Worm (Caenorhabditis elegans) whole organism, L1 larva: ENCODE results near the gene his-42.

ENCODE experiments used
- Y116A8C.19 ChIP-seq: sonication (generic microtip); optimal IDR thresholded peaks from 2 replicates; lab custom pipeline; 2016; ENCODE audit warnings: missing compliant biosample characterization, missing genetic modification characterization, borderline replicate concordance
- aly-2 ChIP-seq: fragments of 150-350 bp; optimal IDR thresholded peaks from 2 replicates; lab custom pipeline; 2014; ENCODE audit warnings: missing biosample characterization, missing genetic modification characterization
- ceh-63 ChIP-seq: fragments of 200-800 bp; sonication (Bioruptor generic); optimal IDR thresholded peaks from 2 replicates; lab custom pipeline; 2018; ENCODE audit warnings: mild to moderate bottlenecking, missing genetic modification characterization, missing compliant biosample characterization
- ceh-82 ChIP-seq, 3 experiments: fragments of 150-350 bp in 1 of 3; sonication (generic microtip) in 2 of 3; optimal IDR thresholded peaks; 2 replicates each; lab custom pipeline; 2014 to 2017; ENCODE audit warnings: missing biosample characterization in 3 of 3, missing genetic modification characterization in 3 of 3
- ceh-88 ChIP-seq: fragments of 200-800 bp; sonication (Bioruptor generic); IDR thresholded peaks from 2 replicates; pipeline ENCODE4 v1.3.6; 2022; ENCODE audit warnings: missing genetic modification characterization, missing compliant biosample characterization
- ceh-90 ChIP-seq: sonication (generic microtip); optimal IDR thresholded peaks from 2 replicates; lab custom pipeline; 2016; ENCODE audit warnings: missing genetic modification characterization, missing compliant biosample characterization
- ces-1 ChIP-seq: fragments of 150-350 bp; optimal IDR thresholded peaks from 2 replicates; lab custom pipeline; 2014; ENCODE audit warnings: missing biosample characterization, missing genetic modification reagents, missing genetic modification characterization
- efl-1 ChIP-seq, 4 experiments: fragments of 150-350 bp; optimal IDR thresholded peaks in 3 of 4; peaks in 1 of 4; 1 replicate in 1 of 4; 2 replicates in 3 of 4; lab custom pipeline; 2014; ENCODE audit warnings: missing biosample characterization in 2 of 4, missing genetic modification characterization in 2 of 4, missing genetic modification reagents in 2 of 4
- efl-3 ChIP-seq: fragments of 200-800 bp; sonication (Bioruptor generic); optimal IDR thresholded peaks from 2 replicates; lab custom pipeline; 2018; ENCODE audit warnings: mild to moderate bottlenecking, missing genetic modification characterization, missing compliant biosample characterization
- egl-27 ChIP-seq, 2 experiments: fragments of 150-350 bp in 1 of 2; sonication (generic microtip); optimal IDR thresholded peaks; 3 replicates each; lab custom pipeline; 2017 to 2018; ENCODE audit warnings: missing biosample characterization in 2 of 2, missing genetic modification characterization in 2 of 2, missing genetic modification reagents in 2 of 2
- elt-2 ChIP-seq: sonication (generic microtip); optimal IDR thresholded peaks from 2 replicates; lab custom pipeline; 2016; ENCODE audit warnings: missing genetic modification characterization, mild to moderate bottlenecking, inconsistent platforms, missing compliant biosample characterization, missing genetic modification reagents
- elt-3 ChIP-seq, 6 experiments: fragments of 150-350 bp in 1 of 6; sonication (generic microtip); optimal IDR thresholded peaks; 2 replicates each; lab custom pipeline; 2017 to 2018; ENCODE audit warnings: missing biosample characterization in 6 of 6, missing genetic modification characterization in 6 of 6, inconsistent platforms in 1 of 6
- fkh-4 ChIP-seq: sonication (generic microtip); optimal IDR thresholded peaks from 2 replicates; lab custom pipeline; 2016; ENCODE audit warnings: missing compliant biosample characterization, missing genetic modification characterization, borderline replicate concordance
- fos-1 ChIP-seq: fragments of 150-350 bp; optimal IDR thresholded peaks from 2 replicates; lab custom pipeline; 2014; ENCODE audit warnings: missing biosample characterization, missing genetic modification characterization
- grh-1 ChIP-seq: fragments of 200-800 bp; sonication (Bioruptor generic); IDR thresholded peaks from 2 replicates; pipeline ENCODE4 v1.3.6; 2022; ENCODE audit warnings: missing genetic modification reagents, missing genetic modification characterization, missing compliant biosample characterization
- hlh-17 ChIP-seq: fragments of 200-800 bp; sonication (Bioruptor generic); optimal IDR thresholded peaks from 2 replicates; lab custom pipeline; 2018; ENCODE audit warnings: missing genetic modification characterization, mild to moderate bottlenecking, missing compliant biosample characterization, moderate library complexity, borderline replicate concordance
- hlh-4 ChIP-seq: sonication (generic microtip); optimal IDR thresholded peaks from 2 replicates; lab custom pipeline; 2016; ENCODE audit warnings: mild to moderate bottlenecking, missing genetic modification characterization, missing compliant biosample characterization
- irx-1 ChIP-seq: sonication (generic microtip); optimal IDR thresholded peaks from 2 replicates; lab custom pipeline; 2016; ENCODE audit warnings: missing genetic modification characterization, missing compliant biosample characterization
- isw-1 ChIP-seq: fragments of 200-800 bp; sonication (Bioruptor generic); IDR thresholded peaks from 2 replicates; pipeline ENCODE4 v1.3.6; 2022; ENCODE audit warnings: missing genetic modification characterization, missing compliant biosample characterization
- lin-14 ChIP-seq: fragments of 200-800 bp; sonication (Bioruptor generic); optimal IDR thresholded peaks from 2 replicates; lab custom pipeline; 2018; ENCODE audit warnings: mild to moderate bottlenecking, missing genetic modification characterization, moderate library complexity, missing compliant biosample characterization
- lsy-2 ChIP-seq, 2 experiments: fragments of 150-350 bp; optimal IDR thresholded peaks; 2 replicates each; lab custom pipeline; 2014; ENCODE audit warnings: missing biosample characterization in 2 of 2, missing genetic modification characterization in 2 of 2
- mdl-1 ChIP-seq, 2 experiments: fragments of 150-350 bp; optimal IDR thresholded peaks; 2 replicates each; lab custom pipeline; 2014 to 2017; ENCODE audit warnings: missing biosample characterization in 2 of 2, missing genetic modification characterization in 2 of 2, inconsistent platforms in 1 of 2
- mef-2 ChIP-seq: fragments of 150-350 bp; optimal IDR thresholded peaks from 2 replicates; lab custom pipeline; 2014; ENCODE audit warnings: missing biosample characterization, missing genetic modification characterization
- mep-1 ChIP-seq: fragments of 150-350 bp; optimal IDR thresholded peaks from 2 replicates; lab custom pipeline; 2014; ENCODE audit warnings: missing biosample characterization, missing genetic modification characterization
- nhr-11 ChIP-seq: fragments of 150-350 bp; optimal IDR thresholded peaks from 2 replicates; lab custom pipeline; 2014; ENCODE audit warnings: missing biosample characterization, missing genetic modification characterization
- nhr-12 ChIP-seq: sonication (generic microtip); optimal IDR thresholded peaks from 2 replicates; lab custom pipeline; 2017; ENCODE audit warnings: missing biosample characterization, missing genetic modification characterization
- nhr-19 ChIP-seq: fragments of 200-800 bp; sonication (Bioruptor generic); conservative IDR thresholded peaks from 2 replicates; pipeline ENCODE4 v1.3.6; 2022; ENCODE audit warnings: missing genetic modification characterization, missing compliant biosample characterization
- nhr-237 ChIP-seq: fragments of 150-350 bp; optimal IDR thresholded peaks from 2 replicates; lab custom pipeline; 2014; ENCODE audit warnings: missing biosample characterization, missing genetic modification characterization
- nhr-28 ChIP-seq: fragments of 150-350 bp; optimal IDR thresholded peaks from 2 replicates; lab custom pipeline; 2014; ENCODE audit warnings: missing biosample characterization, missing genetic modification characterization
- nhr-71 ChIP-seq: sonication (generic microtip); optimal IDR thresholded peaks from 2 replicates; lab custom pipeline; 2016; ENCODE audit warnings: mild to moderate bottlenecking, missing genetic modification characterization, moderate library complexity, missing compliant biosample characterization
- nhr-76 ChIP-seq: sonication (generic microtip); optimal IDR thresholded peaks from 2 replicates; lab custom pipeline; 2017; ENCODE audit warnings: missing biosample characterization, missing genetic modification characterization
- nhr-77 ChIP-seq: fragments of 150-350 bp; optimal IDR thresholded peaks from 2 replicates; lab custom pipeline; 2014; ENCODE audit warnings: missing biosample characterization, missing genetic modification characterization
- nhr-84 ChIP-seq: sonication (generic microtip); optimal IDR thresholded peaks from 2 replicates; lab custom pipeline; 2017; ENCODE audit warnings: missing biosample characterization, missing genetic modification characterization
- pqm-1 ChIP-seq: sonication (generic microtip); optimal IDR thresholded peaks from 3 replicates; lab custom pipeline; 2017; ENCODE audit warnings: missing biosample characterization, missing genetic modification characterization
- rnt-1 ChIP-seq: sonication (generic microtip); optimal IDR thresholded peaks from 2 replicates; lab custom pipeline; 2016; ENCODE audit warnings: mild to moderate bottlenecking, missing genetic modification characterization, moderate library complexity, missing compliant biosample characterization
- skn-1 ChIP-seq: fragments of 150-350 bp; optimal IDR thresholded peaks from 2 replicates; lab custom pipeline; 2014; ENCODE audit warnings: missing biosample characterization, missing genetic modification characterization
- snu-23 ChIP-seq: sonication (generic microtip); optimal IDR thresholded peaks from 2 replicates; lab custom pipeline; 2016; ENCODE audit warnings: missing genetic modification characterization, missing compliant biosample characterization
- sox-4 ChIP-seq: sonication (generic microtip); optimal IDR thresholded peaks from 2 replicates; lab custom pipeline; 2016; ENCODE audit warnings: missing genetic modification characterization, missing compliant biosample characterization
- sptf-1 ChIP-seq: fragments of 150-350 bp; optimal IDR thresholded peaks from 2 replicates; lab custom pipeline; 2014; ENCODE audit warnings: missing biosample characterization, missing genetic modification characterization
- tlp-1 ChIP-seq: fragments of 150-350 bp; optimal IDR thresholded peaks from 2 replicates; lab custom pipeline; 2014; ENCODE audit warnings: missing biosample characterization, missing genetic modification characterization
- unc-98 ChIP-seq: fragments of 200-800 bp; sonication (Bioruptor generic); IDR thresholded peaks from 2 replicates; pipeline ENCODE4 v1.3.6; 2022; ENCODE audit warnings: missing genetic modification characterization, missing compliant biosample characterization
- vab-15 ChIP-seq: sonication (generic microtip); optimal IDR thresholded peaks from 2 replicates; lab custom pipeline; 2017; ENCODE audit warnings: missing genotype, mild to moderate bottlenecking, missing genetic modification characterization, missing compliant biosample characterization
- xbp-1 ChIP-seq: sonication (generic microtip); optimal IDR thresholded peaks from 2 replicates; lab custom pipeline; 2016; ENCODE audit warnings: missing genetic modification characterization, missing compliant biosample characterization
- zip-4 ChIP-seq: fragments of 200-800 bp; sonication (Bioruptor generic); optimal IDR thresholded peaks from 2 replicates; lab custom pipeline; 2018; ENCODE audit warnings: mild to moderate bottlenecking, missing genetic modification characterization, moderate library complexity, missing compliant biosample characterization

his-42 gene

DNA sequence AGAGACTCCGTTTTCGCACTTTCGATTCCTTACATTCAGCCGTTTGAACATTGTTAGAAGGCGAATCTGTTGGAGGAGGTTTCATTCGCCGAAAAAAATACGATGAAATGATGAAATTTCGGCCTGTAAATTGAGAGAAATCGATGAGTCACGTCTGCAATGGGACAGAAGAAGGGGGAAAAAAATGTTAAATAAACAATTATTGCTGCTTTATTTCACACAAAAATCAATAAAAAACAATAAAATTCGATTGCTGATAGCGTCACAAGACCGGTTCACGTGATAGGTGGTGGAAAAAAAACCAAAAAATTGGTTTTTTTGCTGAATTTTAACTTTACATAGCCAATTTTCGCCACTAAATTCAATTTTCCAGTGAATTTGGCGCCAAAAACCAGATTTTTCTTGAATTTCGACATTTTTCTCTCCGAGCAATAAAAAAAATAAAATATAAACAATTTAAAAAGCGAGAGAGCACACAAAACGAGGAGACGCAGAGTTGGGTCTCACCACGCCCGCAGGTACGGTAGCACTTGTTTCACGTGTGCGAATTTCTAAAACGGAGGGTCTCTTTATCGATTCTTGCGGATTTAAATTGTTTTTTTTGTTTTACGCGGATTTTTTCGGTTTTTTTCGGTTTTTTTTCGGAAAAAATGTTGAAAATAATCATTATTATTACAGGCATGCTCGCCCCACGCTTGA is 43.8 kb upstream of the his-42 start, which contains the start of the genes cup-14 and ndub-8 (continued):
- peak; percentile 56 for TF ChIP-seq ceh-90 (tag; lab: Kevin White, UChicago)
- TF ChIP-seq zip-4 (GFP tag; lab: Kevin White, UChicago) = no peak
- TF ChIP-seq efl-1 (optimal IDR thresholded peaks at IDR 0.05; lab: Kevin White, UChicago) = peak; percentile 90 to 94
- peak; percentile 83 to 98 for TF ChIP-seq efl-1 (GFP tag; optimal IDR thresholded peaks at IDR 0.05 in 1 of 2; lab: Kevin White, UChicago)
- TF ChIP-seq isw-1 (GFP tag; lab: Robert Waterston, UW) = peak; percentile 91
- peak; percentile 90 for TF ChIP-seq nhr-19 (GFP tag; lab: Robert Waterston, UW)
- TF ChIP-seq snu-23 (GFP tag; lab: Kevin White, UChicago) = peak; percentile 95
- peak; percentile 89 for TF ChIP-seq aly-2
- peak; percentile 91 for TF ChIP-seq irx-1 (tag; lab: Kevin White, UChicago)
- TF ChIP-seq rnt-1 = no peak
- TF ChIP-seq Y116A8C.19 (tag; lab: Kevin White, UChicago) = no peak
- no peak for TF ChIP-seq mef-2
- TF ChIP-seq xbp-1 (tag; lab: Kevin White, UChicago) = peak; percentile 90
- no peak for TF ChIP-seq tlp-1 (tag; lab: Kevin White, UChicago)
- peak; percentile 95 for TF ChIP-seq nhr-71 (tag; lab: Kevin White, UChicago)
- no peak for TF ChIP-seq egl-27 (tag; optimal IDR thresholded peaks at IDR 0.05; lab: Kevin White, UChicago)
- TF ChIP-seq nhr-77 (tag; lab: Kevin White, UChicago) = peak; percentile 91
- TF ChIP-seq nhr-237 (tag; lab: Kevin White, UChicago) = peak; percentile 16
- no peak for TF ChIP-seq sptf-1 (tag; lab: Kevin White, UChicago)
- no peak for TF ChIP-seq efl-3
- no peak for TF ChIP-seq nhr-76
- peak; percentile 86 for TF ChIP-seq fos-1
- TF ChIP-seq vab-15 (tag; lab: Kevin White, UChicago) = peak; percentile 50
- no peak for TF ChIP-seq nhr-84 (tag; lab: Kevin White, UChicago)
- TF ChIP-seq grh-1 (GFP tag; lab: Robert Waterston, UW) = peak; percentile 80
- TF ChIP-seq ceh-82 (tag; optimal IDR thresholded peaks at IDR 0.05; lab: Kevin White, UChicago) = peak; percentile 87 to 95 (median 91)
- no peak for TF ChIP-seq hlh-17 (GFP tag; lab: Kevin White, UChicago)
- peak; percentile 80 for TF ChIP-seq nhr-11 (tag; lab: Kevin White, UChicago)
- TF ChIP-seq nhr-12 (tag; lab: Kevin White, UChicago) = no peak
- TF ChIP-seq lsy-2 (tag; optimal IDR thresholded peaks at IDR 0.05; lab: Kevin White, UChicago) = peak; percentile 100
- no peak for TF ChIP-seq unc-98 (GFP tag; lab: Robert Waterston, UW)
- no peak for TF ChIP-seq ces-1
- peak; percentile 62; the same call in 1 of the 2 replicates for TF ChIP-seq ceh-88 (GFP tag; lab: Robert Waterston, UW)
- peak; percentile 78 for TF ChIP-seq skn-1
- peak in 1 of 2 experiments; percentile 87 for TF ChIP-seq mdl-1 (tag; optimal IDR thresholded peaks at IDR 0.05; lab: Kevin White, UChicago)
- TF ChIP-seq elt-2 = peak; percentile 65
- TF ChIP-seq ceh-63 (GFP tag; lab: Kevin White, UChicago) = no peak
- no peak for TF ChIP-seq nhr-28 (tag; lab: Kevin White, UChicago)
- TF ChIP-seq mep-1 (tag; lab: Kevin White, UChicago) = peak; percentile 90
- no peak for TF ChIP-seq hlh-4 (tag; lab: Kevin White, UChicago)
- no peak for TF ChIP-seq pqm-1
- TF ChIP-seq sox-4 (tag; lab: Kevin White, UChicago) = peak; percentile 75
- peak; percentile 41 for TF ChIP-seq fkh-4 (tag; lab: Kevin White, UChicago)
- peak in 3 of 6 experiments; percentile 8 to 85 (median 62) for TF ChIP-seq elt-3 (tag; optimal IDR thresholded peaks at IDR 0.05; lab: Kevin White, UChicago)
- TF ChIP-seq lin-14 (GFP tag; lab: Kevin White, UChicago) = no peak
